Worm (Caenorhabditis elegans): ENCODE data around the gene ZC412.10.

DNA sequence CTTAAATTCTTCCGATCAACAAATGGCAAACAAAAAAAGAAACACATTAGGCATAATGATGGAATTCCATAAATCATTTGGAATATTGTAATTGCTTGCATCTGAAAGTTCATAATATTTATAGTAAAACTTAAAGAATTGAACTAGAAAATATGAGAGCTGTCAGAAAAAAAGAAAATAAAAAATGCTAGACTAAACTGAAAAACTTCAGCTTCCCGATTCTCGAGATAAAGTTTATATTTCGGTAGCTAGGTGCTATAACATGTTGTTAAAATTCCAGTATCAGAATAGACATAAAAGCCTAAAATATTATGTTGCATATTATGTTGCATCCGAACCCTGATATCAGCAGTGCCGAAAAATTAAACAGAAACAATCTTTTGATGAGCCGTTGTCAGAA, 47.5 kb upstream of the ZC412.10 start, which contains the start of gene srg-54:
- TF ChIP-seq bed-3 (GFP tag; optimal IDR thresholded peaks at IDR 0.05) (no peak), nhr-12 (tag; optimal IDR thresholded peaks at IDR 0.05) (no peak), nhr-237 (tag; optimal IDR thresholded peaks at IDR 0.05) (no peak), unc-39 (tag; optimal IDR thresholded peaks at IDR 0.05) (no peak), nhr-28 (tag; optimal IDR thresholded peaks at IDR 0.05) (no peak), cnd-1 (tag; optimal IDR thresholded peaks at IDR 0.05) (no peak), nhr-76 (tag; optimal IDR thresholded peaks at IDR 0.05) (no peak), nhr-2 (tag; optimal IDR thresholded peaks at IDR 0.05) (no peak), pha-4 (tag; optimal IDR thresholded peaks at IDR 0.05) (no peak)

Data from whole organism, mixed stage, embryonic.